Fruit fly (Drosophila melanogaster) whole organism, embryonic: Measurements from ENCODE around the gene CG31886.

Experiments
- Atf-2 ChIP-seq: fragments of 200-800 bp; sonication (Bioruptor generic); optimal IDR thresholded peaks from 2 replicates; lab custom pipeline; 2016; ENCODE audit warnings: missing biosample characterization, missing genetic modification characterization
- CG1024 ChIP-seq: fragments of 200-800 bp; sonication (Bioruptor generic); IDR thresholded peaks from 2 replicates; pipeline ENCODE4 v1.3.6; 2022; ENCODE audit warnings: missing biosample characterization, missing genetic modification characterization
- CG10267 ChIP-seq: fragments of 200-800 bp; sonication (Bioruptor generic); optimal IDR thresholded peaks from 2 replicates; lab custom pipeline; 2018; ENCODE audit warnings: missing biosample characterization, mild to moderate bottlenecking, missing genetic modification characterization, moderate library complexity
- CG10274 ChIP-seq: fragments of 200-800 bp; sonication (Bioruptor generic); optimal IDR thresholded peaks from 3 replicates; lab custom pipeline; 2017; ENCODE audit warnings: missing biosample characterization, mild to moderate bottlenecking, missing genetic modification characterization
- CG13775 ChIP-seq: fragments of 200-800 bp; sonication (Bioruptor generic); optimal IDR thresholded peaks from 3 replicates; lab custom pipeline; 2017; ENCODE audit warnings: missing biosample characterization, mild to moderate bottlenecking, missing genetic modification characterization
- CG14667 ChIP-seq: fragments of 200-800 bp; sonication (Bioruptor generic); IDR thresholded peaks from 2 replicates; pipeline ENCODE4 v1.3.6; 2022; ENCODE audit warnings: missing biosample characterization, missing genetic modification characterization
- CG16813 ChIP-seq: fragments of 200-800 bp; sonication (Bioruptor generic); IDR thresholded peaks from 3 replicates; pipeline ENCODE4 v1.3.6; 2022; ENCODE audit warnings: missing biosample characterization, missing genetic modification characterization; ENCODE audit not compliant: partially characterized antibody
- CG18619 ChIP-seq: fragments of 200-800 bp; sonication (Bioruptor generic); optimal IDR thresholded peaks from 3 replicates; lab custom pipeline; 2017; ENCODE audit warnings: missing biosample characterization, mild to moderate bottlenecking, missing genetic modification characterization
- CG31365 ChIP-seq: fragments of 200-800 bp; sonication (Bioruptor generic); optimal IDR thresholded peaks from 2 replicates; lab custom pipeline; 2018; ENCODE audit warnings: missing biosample characterization, mild to moderate bottlenecking, missing genetic modification characterization
- CG3281 ChIP-seq: fragments of 200-800 bp; sonication (Bioruptor generic); optimal IDR thresholded peaks from 3 replicates; lab custom pipeline; 2017; ENCODE audit warnings: missing biosample characterization, mild to moderate bottlenecking, missing genetic modification characterization
- CG3726 ChIP-seq: fragments of 200-800 bp; sonication (Bioruptor generic); IDR thresholded peaks from 3 replicates; pipeline ENCODE4, ENCODE4 v1.3.6; 2022; ENCODE audit warnings: missing biosample characterization, missing genetic modification characterization
- CG3847 ChIP-seq: fragments of 200-800 bp; sonication (Bioruptor generic); IDR thresholded peaks from 2 replicates; pipeline ENCODE4 v1.3.6; 2022; ENCODE audit warnings: missing biosample characterization, missing genetic modification characterization
- CG4360 ChIP-seq: fragments of 200-800 bp; sonication (Bioruptor generic); IDR thresholded peaks from 2 replicates; pipeline ENCODE4 v1.3.6; 2022; ENCODE audit warnings: missing biosample characterization, missing genetic modification characterization
- CG6683 ChIP-seq: fragments of 200-800 bp; sonication (Bioruptor generic); optimal IDR thresholded peaks from 2 replicates; lab custom pipeline; 2017; ENCODE audit warnings: missing biosample characterization, mild to moderate bottlenecking, missing genetic modification characterization, missing genetic modification reagents
- CG7745 ChIP-seq: fragments of 200-800 bp; sonication (Bioruptor generic); optimal IDR thresholded peaks from 2 replicates; lab custom pipeline; 2018; ENCODE audit warnings: missing biosample characterization, mild to moderate bottlenecking, missing genetic modification characterization, moderate library complexity
- CG7786 ChIP-seq: fragments of 200-800 bp; sonication (Bioruptor generic); optimal IDR thresholded peaks from 2 replicates; lab custom pipeline; 2016; ENCODE audit warnings: missing biosample characterization, missing genetic modification characterization
- Dfd ChIP-seq, 2 experiments: fragments of >200 bp; optimal IDR thresholded peaks; 2 replicates each; lab custom pipeline; 2017; ENCODE audit warnings: missing biosample characterization in 2 of 2, missing genetic modification characterization in 2 of 2
- Doc3 ChIP-seq: fragments of 200-800 bp; sonication (Bioruptor generic); IDR thresholded peaks from 3 replicates; pipeline ENCODE4 v1.3.6; 2022; ENCODE audit warnings: missing biosample characterization, missing genetic modification characterization; ENCODE audit not compliant: partially characterized antibody
- Elba2 ChIP-seq: fragments of 200-800 bp; sonication (Bioruptor generic); optimal IDR thresholded peaks from 3 replicates; lab custom pipeline; 2016; ENCODE audit warnings: missing biosample characterization, missing genetic modification characterization
- H15 ChIP-seq: fragments of 200-800 bp; sonication (Bioruptor generic); IDR thresholded peaks from 3 replicates; pipeline ENCODE4 v1.3.6; 2022; ENCODE audit warnings: missing biosample characterization, missing genetic modification characterization
- Hey ChIP-seq: fragments of 200-800 bp; sonication (Bioruptor generic); optimal IDR thresholded peaks from 3 replicates; lab custom pipeline; 2018; ENCODE audit warnings: missing biosample characterization, mild to moderate bottlenecking, missing genetic modification characterization
- HmgZ ChIP-seq: fragments of 200-800 bp; sonication (Bioruptor generic); optimal IDR thresholded peaks from 2 replicates; lab custom pipeline; 2018; ENCODE audit warnings: missing biosample characterization, mild to moderate bottlenecking, missing genetic modification characterization
- Hr39 ChIP-seq: fragments of >200 bp; optimal IDR thresholded peaks from 2 replicates; lab custom pipeline; 2017
- Hr78 ChIP-seq, 2 experiments: fragments of 200-800 bp in 1 of 2; fragments of >200 bp in 1 of 2; sonication (Bioruptor generic) in 1 of 2; optimal IDR thresholded peaks; 2 replicates each; lab custom pipeline; 2017 to 2019; ENCODE audit warnings: missing biosample characterization in 2 of 2, missing genetic modification characterization in 2 of 2, mild to moderate bottlenecking in 1 of 2, moderate library complexity in 1 of 2
- Lpt ChIP-seq: fragments of >200 bp; optimal IDR thresholded peaks from 2 replicates; lab custom pipeline; 2018; ENCODE audit warnings: missing biosample characterization, missing genetic modification characterization
- MESR4 ChIP-seq: fragments of 200-800 bp; sonication (Bioruptor generic); optimal IDR thresholded peaks from 2 replicates; lab custom pipeline; 2018; ENCODE audit warnings: missing biosample characterization, mild to moderate bottlenecking, missing genetic modification characterization, moderate library complexity
- Mrtf ChIP-seq: fragments of 200-800 bp; sonication (Bioruptor generic); IDR thresholded peaks from 3 replicates; pipeline ENCODE4 v1.3.6; 2022; ENCODE audit warnings: missing biosample characterization, missing genetic modification characterization
- Nf-YA ChIP-seq: fragments of 200-800 bp; sonication (Bioruptor generic); IDR thresholded peaks from 2 replicates; pipeline ENCODE4 v1.3.6; 2022; ENCODE audit warnings: missing biosample characterization, missing genetic modification characterization
- Nf-YC ChIP-seq: fragments of 200-800 bp; optimal IDR thresholded peaks from 3 replicates; lab custom pipeline; 2019; ENCODE audit warnings: missing biosample characterization, mild to moderate bottlenecking, missing genetic modification characterization, moderate library complexity
- Oaz ChIP-seq: fragments of 200-800 bp; sonication (Bioruptor generic); IDR thresholded peaks from 2 replicates; pipeline ENCODE4 v1.3.6; 2022; ENCODE audit warnings: missing biosample characterization, missing genetic modification characterization
- Oli ChIP-seq: fragments of 200-800 bp; sonication (Bioruptor generic); optimal IDR thresholded peaks from 2 replicates; lab custom pipeline; 2018; ENCODE audit warnings: missing biosample characterization, mild to moderate bottlenecking, missing genetic modification characterization, moderate library complexity
- Rx ChIP-seq: fragments of 200-800 bp; sonication (Bioruptor generic); IDR thresholded peaks from 2 replicates; pipeline ENCODE4 v1.3.6; 2022; ENCODE audit warnings: missing biosample characterization, missing genetic modification characterization
- ara ChIP-seq: fragments of 200-800 bp; sonication (Bioruptor generic); IDR thresholded peaks from 2 replicates; pipeline ENCODE4 v1.3.6; 2022; ENCODE audit warnings: missing biosample characterization, missing genetic modification characterization
- ase ChIP-seq: fragments of 200-800 bp; sonication (Bioruptor generic); IDR thresholded peaks from 3 replicates; pipeline ENCODE4 v1.3.6; 2022; ENCODE audit warnings: missing biosample characterization, missing genetic modification characterization
- ash1 ChIP-seq: fragments of 200-800 bp; sonication (Bioruptor generic); optimal IDR thresholded peaks from 2 replicates; lab custom pipeline; 2018; ENCODE audit warnings: missing biosample characterization, mild to moderate bottlenecking, missing genetic modification characterization
- cwo ChIP-seq: fragments of 200-800 bp; sonication (Bioruptor generic); optimal IDR thresholded peaks from 3 replicates; lab custom pipeline; 2017; ENCODE audit warnings: missing biosample characterization, missing genetic modification characterization, mild to moderate bottlenecking, moderate library complexity, missing genetic modification reagents
- emc ChIP-seq: fragments of 200-800 bp; sonication (Bioruptor generic); optimal IDR thresholded peaks from 2 replicates; lab custom pipeline; 2016; ENCODE audit warnings: missing biosample characterization, missing genetic modification characterization
- fu2 ChIP-seq: fragments of 200-800 bp; sonication (Bioruptor generic); optimal IDR thresholded peaks from 2 replicates; lab custom pipeline; 2016; ENCODE audit warnings: missing biosample characterization, missing genetic modification characterization
- hkb ChIP-seq, 2 experiments: fragments of 200-800 bp in 1 of 2; fragments of >200 bp in 1 of 2; sonication (Bioruptor generic) in 1 of 2; IDR thresholded peaks in 1 of 2; optimal IDR thresholded peaks in 1 of 2; 2 replicates each; pipeline versions ENCODE4 v1.3.6 to Lab custom; 2017 to 2022; ENCODE audit warnings: missing biosample characterization in 1 of 2, missing genetic modification characterization in 1 of 2
- inv ChIP-seq: fragments of 200-800 bp; sonication (Bioruptor generic); IDR thresholded peaks from 2 replicates; pipeline ENCODE4 v1.3.6; 2022; ENCODE audit warnings: missing biosample characterization, missing genetic modification characterization; ENCODE audit not compliant: partially characterized antibody
- oc ChIP-seq: fragments of 200-800 bp; sonication (Bioruptor generic); optimal IDR thresholded peaks from 2 replicates; lab custom pipeline; 2018; ENCODE audit warnings: missing biosample characterization, mild to moderate bottlenecking, missing genetic modification characterization, moderate library complexity
- pfk ChIP-seq: fragments of 200-800 bp; sonication (Bioruptor generic); optimal IDR thresholded peaks from 2 replicates; lab custom pipeline; 2018; ENCODE audit warnings: missing biosample characterization, mild to moderate bottlenecking, missing genetic modification characterization, moderate library complexity
- slp2 ChIP-seq: fragments of 200-800 bp; sonication (Bioruptor generic); optimal IDR thresholded peaks from 2 replicates; lab custom pipeline; 2016; ENCODE audit warnings: missing biosample characterization, missing genetic modification characterization
- sqz ChIP-seq: fragments of 200-800 bp; sonication (Bioruptor generic); optimal IDR thresholded peaks from 3 replicates; lab custom pipeline; 2018; ENCODE audit warnings: missing biosample characterization, mild to moderate bottlenecking, missing genetic modification characterization
- twi ChIP-seq: fragments of 200-800 bp; optimal IDR thresholded peaks from 2 replicates; lab custom pipeline; 2019; ENCODE audit warnings: missing biosample characterization, mild to moderate bottlenecking, missing genetic modification characterization, moderate library complexity
- vnd ChIP-seq: fragments of 200-800 bp; sonication (Bioruptor generic); IDR thresholded peaks from 3 replicates; pipeline ENCODE4 v1.3.6; 2022; ENCODE audit warnings: missing biosample characterization, missing genetic modification characterization; ENCODE audit not compliant: partially characterized antibody
- wdn ChIP-seq: fragments of 200-800 bp; sonication (Bioruptor generic); IDR thresholded peaks from 2 replicates; pipeline ENCODE4 v1.3.6; 2022; ENCODE audit warnings: missing biosample characterization, missing genetic modification characterization
- wor ChIP-seq: fragments of 200-800 bp; sonication (Bioruptor generic); IDR thresholded peaks from 2 replicates; pipeline ENCODE4 v1.3.6; 2022; ENCODE audit warnings: missing biosample characterization, missing genetic modification characterization
- yki ChIP-seq: fragments of >200 bp; optimal IDR thresholded peaks from 3 replicates; lab custom pipeline; 2018
- z ChIP-seq: fragments of 200-800 bp; sonication (Bioruptor generic); IDR thresholded peaks from 3 replicates; pipeline ENCODE4 v1.3.6; 2022; ENCODE audit warnings: missing biosample characterization, missing genetic modification characterization

The CG31886 gene

dm6 chr2L:8984614-8985318, 25.9 kb upstream of the CG31886 start, which contains the start of gene CG13101 (continued):
- TF ChIP-seq Doc3: no peak
- TF ChIP-seq CG7745: peak; percentile 80
- TF ChIP-seq twi (tag; lab: Kevin White, UChicago): peak; percentile 84
- TF ChIP-seq slp2 (GFP tag; lab: Kevin White, UChicago): peak; percentile 83
- TF ChIP-seq Atf-2 (GFP tag; lab: Kevin White, UChicago): peak; percentile 83
- peak; percentile 63 for TF ChIP-seq fu2
- peak; percentile 89 for TF ChIP-seq CG14667 (GFP tag; lab: Robert Waterston, UW)
- TF ChIP-seq emc (GFP tag; lab: Kevin White, UChicago): peak; percentile 70
- TF ChIP-seq HmgZ: peak; percentile 91
- peak; percentile 89 for TF ChIP-seq CG13775
- no peak for TF ChIP-seq vnd (GFP tag; lab: Robert Waterston, UW)
- peak; percentile 94 for TF ChIP-seq CG3847
- peak; percentile 42 for TF ChIP-seq MESR4 (GFP tag; lab: Kevin White, UChicago)
- TF ChIP-seq CG7786 (GFP tag; lab: Kevin White, UChicago): peak; percentile 83
- TF ChIP-seq CG4360 (GFP tag; lab: Robert Waterston, UW): peak; percentile 62
- TF ChIP-seq Rx (GFP tag; lab: Robert Waterston, UW): peak; percentile 76
- TF ChIP-seq cwo (GFP tag; lab: Kevin White, UChicago): peak; percentile 89
- TF ChIP-seq Oaz (GFP tag; lab: Robert Waterston, UW): peak; percentile 87
- TF ChIP-seq CG3726: no peak; the same call in 2 of the 3 replicates
- TF ChIP-seq Elba2 (GFP tag; lab: Kevin White, UChicago): peak; percentile 41
- TF ChIP-seq Dfd (GFP tag; optimal IDR thresholded peaks at IDR 0.05; lab: Kevin White, UChicago): no peak
- peak; percentile 85 for TF ChIP-seq wor (GFP tag; lab: Robert Waterston, UW)
- TF ChIP-seq CG1024 (GFP tag; lab: Robert Waterston, UW): peak; percentile 82
- peak; percentile 90; the same call in 2 of the 3 replicates for TF ChIP-seq Mrtf (GFP tag; lab: Robert Waterston, UW)
- TF ChIP-seq CG31365: peak; percentile 63
- peak; percentile 90 for TF ChIP-seq wdn (GFP tag; lab: Robert Waterston, UW)
- no peak for TF ChIP-seq hkb (optimal IDR thresholded peaks at IDR 0.05; lab: Kevin White, UChicago)
- TF ChIP-seq hkb (GFP tag; IDR thresholded peaks at IDR 0.05; lab: Robert Waterston, UW): peak; percentile 95
- peak; percentile 93 for TF ChIP-seq ara (GFP tag; lab: Robert Waterston, UW)
- TF ChIP-seq ase (GFP tag; lab: Robert Waterston, UW): peak; percentile 92
- peak in 1 of 2 experiments; percentile 72 for TF ChIP-seq Hr78 (GFP tag; optimal IDR thresholded peaks at IDR 0.05; lab: Kevin White, UChicago)
- peak; percentile 90 for TF ChIP-seq CG3281
- TF ChIP-seq CG16813 (GFP tag; lab: Robert Waterston, UW): no peak
- TF ChIP-seq yki (lab: Kevin White, UChicago): no peak
- peak; percentile 83 for TF ChIP-seq Nf-YA (GFP tag; lab: Robert Waterston, UW)
- TF ChIP-seq oc (tag; lab: Kevin White, UChicago): peak; percentile 93
- peak; percentile 87 for TF ChIP-seq CG18619 (GFP tag; lab: Kevin White, UChicago)
- peak; percentile 71 for TF ChIP-seq Nf-YC
- peak; percentile 19 for TF ChIP-seq Hey
- TF ChIP-seq ash1 (GFP tag; lab: Kevin White, UChicago): no peak
- TF ChIP-seq CG6683: peak; percentile 87
- TF ChIP-seq inv (GFP tag; lab: Robert Waterston, UW): no peak
- TF ChIP-seq sqz (GFP tag; lab: Kevin White, UChicago): peak; percentile 92
- TF ChIP-seq Lpt (GFP tag; lab: Kevin White, UChicago): no peak
- TF ChIP-seq Hr39: no peak
- TF ChIP-seq CG10267 (tag; lab: Kevin White, UChicago): peak; percentile 89
- TF ChIP-seq pfk: no peak
- peak; percentile 70; the same call in 2 of the 3 replicates for TF ChIP-seq z (GFP tag; lab: Robert Waterston, UW)
- peak; percentile 89 for TF ChIP-seq H15 (GFP tag; lab: Robert Waterston, UW)
- peak; percentile 92 for TF ChIP-seq Oli (tag; lab: Kevin White, UChicago)
- peak; percentile 55 for TF ChIP-seq CG10274 (GFP tag; lab: Kevin White, UChicago)
